Worm (Caenorhabditis elegans): ENCODE results near the gene pqn-57.

DNA sequence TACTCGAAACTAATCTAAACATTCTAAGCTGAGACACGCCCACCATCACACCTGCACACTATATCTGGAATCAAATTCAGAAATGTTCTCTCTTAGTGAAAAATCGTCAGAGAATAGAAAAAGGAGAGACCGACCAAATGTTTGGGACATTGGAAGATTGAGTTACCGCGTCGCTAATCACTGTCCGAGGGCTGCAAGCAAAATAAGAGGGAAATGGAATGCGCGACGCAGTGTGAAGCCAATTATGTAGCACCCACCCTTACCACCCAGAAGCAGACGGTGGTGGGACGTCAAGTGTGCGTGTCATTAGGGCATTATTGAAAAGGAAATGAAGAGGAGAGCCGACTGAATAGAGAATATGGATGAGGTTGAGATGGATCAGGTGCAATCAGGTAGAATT, 9.2 kb downstream of the pqn-57 start:
- TF ChIP-seq hlh-12 (tag; optimal IDR thresholded peaks at IDR 0.05) (no peak), chd-7 (tag; optimal IDR thresholded peaks at IDR 0.05) (no peak), tbx-9 (tag; optimal IDR thresholded peaks at IDR 0.05; ENCODE audit: borderline replicate concordance) (no peak), rpc-1 (optimal IDR thresholded peaks at IDR 0.05) (no peak), rpc-1 (tag; optimal IDR thresholded peaks at IDR 0.05) (no peak), nfya-2 (GFP tag; IDR thresholded peaks at IDR 0.05) (no peak), D2030.7 (GFP tag; IDR thresholded peaks at IDR 0.05) (no peak), F49E8.2 (tag; optimal IDR thresholded peaks at IDR 0.05; ENCODE audit: insufficient read depth) (no peak)
